Worm (Caenorhabditis elegans) whole organism, early embryonic: Measurements from ENCODE around the gene F11A5.15.

Experiments
- B0310.2 ChIP-seq: sonication (generic microtip); optimal IDR thresholded peaks from 2 replicates; lab custom pipeline; 2016; ENCODE audit warnings: mild to moderate bottlenecking, missing genetic modification characterization, missing compliant biosample characterization
- F13C5.2 ChIP-seq: sonication (generic microtip); optimal IDR thresholded peaks from 2 replicates; lab custom pipeline; 2017; ENCODE audit warnings: mild to moderate bottlenecking, missing genetic modification characterization, inconsistent platforms, missing compliant biosample characterization
- aly-1 ChIP-seq: sonication (generic microtip); optimal IDR thresholded peaks from 2 replicates; lab custom pipeline; 2016; ENCODE audit warnings: missing genetic modification characterization, missing compliant biosample characterization
- ama-1 ChIP-seq: fragments of 150-350 bp; optimal IDR thresholded peaks from 2 replicates; lab custom pipeline; 2014
- ceh-13 ChIP-seq: fragments of 200-800 bp; sonication (Bioruptor generic); optimal IDR thresholded peaks from 2 replicates; lab custom pipeline; 2018; ENCODE audit warnings: mild to moderate bottlenecking, missing genetic modification characterization, missing compliant biosample characterization
- ceh-36 ChIP-seq: sonication (generic microtip); optimal IDR thresholded peaks from 2 replicates; lab custom pipeline; 2016; ENCODE audit warnings: missing genetic modification characterization, inconsistent platforms, missing compliant biosample characterization
- ets-7 ChIP-seq: sonication (generic microtip); optimal IDR thresholded peaks from 2 replicates; lab custom pipeline; 2016; ENCODE audit warnings: missing genotype, missing genetic modification characterization, missing compliant biosample characterization
- flt-1 ChIP-seq: fragments of 200-800 bp; sonication (Bioruptor generic); IDR thresholded peaks from 2 replicates; pipeline ENCODE4 v1.3.6; 2022; ENCODE audit warnings: missing genetic modification characterization, missing compliant biosample characterization
- hmbx-1 ChIP-seq: sonication (generic microtip); optimal IDR thresholded peaks from 2 replicates; lab custom pipeline; 2016; ENCODE audit warnings: mild to moderate bottlenecking, missing genetic modification characterization, missing compliant biosample characterization
- hmg-4 ChIP-seq: fragments of 200-800 bp; sonication (Bioruptor generic); optimal IDR thresholded peaks from 2 replicates; lab custom pipeline; 2018; ENCODE audit warnings: mild to moderate bottlenecking, missing genetic modification characterization, missing compliant biosample characterization
- hnd-1 ChIP-seq: sonication (generic microtip); optimal IDR thresholded peaks from 2 replicates; lab custom pipeline; 2016; ENCODE audit warnings: missing genetic modification characterization, missing compliant biosample characterization
- pes-1 ChIP-seq: fragments of 200-800 bp; sonication (Bioruptor generic); IDR thresholded peaks from 2 replicates; pipeline ENCODE4 v1.3.6; 2022; ENCODE audit warnings: missing genetic modification reagents, missing genetic modification characterization, missing compliant biosample characterization
- scrt-1 ChIP-seq: fragments of 200-800 bp; sonication (Bioruptor generic); IDR thresholded peaks from 2 replicates; pipeline ENCODE4 v1.3.6; 2022; ENCODE audit warnings: missing genetic modification characterization, missing compliant biosample characterization
- sea-1 ChIP-seq: fragments of 200-800 bp; sonication (Bioruptor generic); conservative IDR thresholded peaks from 2 replicates; pipeline ENCODE4 v1.3.6; 2022; ENCODE audit warnings: missing genetic modification characterization, missing compliant biosample characterization
- tbx-11 ChIP-seq: fragments of 200-800 bp; sonication (Bioruptor generic); IDR thresholded peaks from 2 replicates; pipeline ENCODE4 v1.3.6; 2022; ENCODE audit warnings: missing genetic modification characterization, missing compliant biosample characterization
- tbx-37 ChIP-seq: fragments of 200-800 bp; sonication (Bioruptor generic); conservative IDR thresholded peaks from 2 replicates; pipeline ENCODE4 v1.3.6; 2022; ENCODE audit warnings: missing genetic modification reagents, missing genetic modification characterization, missing compliant biosample characterization
- tra-4 ChIP-seq: sonication (generic microtip); optimal IDR thresholded peaks from 2 replicates; lab custom pipeline; 2017; ENCODE audit warnings: missing genetic modification characterization, missing compliant biosample characterization

Gene F11A5.15

DNA sequence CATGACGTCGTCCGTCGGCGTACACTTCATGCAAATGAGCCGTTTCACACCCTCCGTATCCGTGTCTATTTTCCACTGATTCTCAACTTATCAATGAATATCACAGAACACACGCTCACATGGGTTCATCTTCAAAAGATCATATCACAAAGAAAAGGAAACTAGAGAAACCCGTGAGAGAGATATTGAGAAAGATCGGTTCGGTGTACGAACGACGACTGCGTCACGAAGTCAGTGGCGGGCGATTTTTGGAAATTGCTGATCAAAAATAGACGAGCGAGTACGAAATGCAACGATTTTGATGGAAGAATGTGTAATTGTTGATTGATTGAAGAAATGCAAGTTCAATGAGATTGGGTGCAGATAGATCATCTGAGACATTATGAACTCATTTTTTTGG, 5.1 kb downstream of the F11A5.15 start:
- no peak for TF ChIP-seq aly-1 (tag; lab: Kevin White, UChicago)
- TF ChIP-seq pes-1 (GFP tag; lab: Robert Waterston, UW): no peak
- TF ChIP-seq hmg-4 (GFP tag; lab: Kevin White, UChicago): no peak
- TF ChIP-seq sea-1 (GFP tag; lab: Robert Waterston, UW): no peak
- no peak for TF ChIP-seq tbx-11
- no peak for TF ChIP-seq tra-4
- no peak for TF ChIP-seq ama-1 (lab: Kevin White, UChicago)
- TF ChIP-seq hnd-1: no peak
- TF ChIP-seq ceh-13 (GFP tag; lab: Kevin White, UChicago): no peak

DNA sequence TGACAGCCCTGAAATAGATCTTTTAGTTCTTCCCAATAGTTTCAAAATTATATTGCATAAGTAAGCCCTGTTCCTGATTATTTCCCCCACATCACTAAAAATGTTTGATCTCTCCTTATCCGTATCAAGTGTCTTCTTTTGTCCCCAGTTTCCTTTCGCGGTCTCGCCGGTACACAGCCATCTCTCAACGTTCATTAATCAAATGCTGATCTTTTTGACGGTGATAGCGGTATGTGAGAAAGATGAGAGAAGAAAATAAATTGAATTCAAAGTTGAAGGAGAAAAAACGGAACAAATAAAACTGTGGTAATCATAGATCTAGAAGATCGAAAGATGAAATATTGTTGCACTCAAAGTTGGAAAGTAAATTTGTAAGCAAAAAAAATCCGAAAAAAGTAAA, 6.7 kb downstream of the F11A5.15 start:
- TF ChIP-seq ceh-13 (GFP tag; lab: Kevin White, UChicago) (no peak), ets-7 (tag; lab: Kevin White, UChicago) (no peak), ceh-36 (tag; lab: Kevin White, UChicago) (no peak), tbx-11 (no peak), aly-1 (tag; lab: Kevin White, UChicago) (no peak), tbx-37 (GFP tag; lab: Robert Waterston, UW) (no peak), tra-4 (no peak), B0310.2 (tag; lab: Kevin White, UChicago) (no peak), hmg-4 (GFP tag; lab: Kevin White, UChicago) (no peak), F13C5.2 (tag; lab: Kevin White, UChicago) (no peak), pes-1 (GFP tag; lab: Robert Waterston, UW) (no peak), sea-1 (GFP tag; lab: Robert Waterston, UW) (no peak), hmbx-1 (no peak), hnd-1 (no peak)

DNA sequence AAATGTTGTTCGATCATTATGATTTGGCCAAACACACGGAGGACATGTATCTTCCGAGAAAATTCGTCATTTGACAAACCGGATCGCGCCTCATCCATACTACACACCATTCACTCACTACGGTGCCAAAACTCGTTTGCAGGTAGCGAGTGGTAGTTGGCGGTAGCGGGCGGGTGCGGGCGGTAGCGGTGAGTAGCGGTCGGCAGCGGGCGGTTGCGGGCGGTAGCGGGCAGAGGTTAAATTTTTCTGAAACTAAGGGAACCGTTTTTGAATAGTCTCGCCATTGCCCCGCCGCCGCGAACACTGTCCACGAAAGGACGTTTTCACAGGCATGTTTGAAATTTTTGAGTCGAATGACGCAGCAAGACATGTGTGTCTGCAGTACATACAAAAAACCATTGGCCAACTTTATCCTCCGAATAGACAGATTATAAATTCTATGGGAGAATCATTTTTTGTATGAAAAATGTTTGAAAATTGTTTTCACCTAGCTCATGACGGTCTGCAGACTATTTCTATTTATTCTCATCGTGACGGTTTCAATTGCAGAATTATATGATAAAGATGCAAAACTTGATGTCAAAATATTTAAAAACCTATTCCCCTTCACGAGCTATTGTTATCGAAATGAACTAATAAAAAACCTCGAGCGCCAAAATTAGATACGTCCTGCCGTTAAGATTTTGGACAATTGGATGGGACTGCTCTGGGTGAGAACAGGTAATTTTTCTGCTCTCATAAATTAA, 8.0 kb downstream of the F11A5.15 start, which contains the start of gene F11A5.16:
TSS of gene F11A5.16 (plus strand) at position 696 of the 746 bp plus-strand sequence.
- TF ChIP-seq F13C5.2 (tag; lab: Kevin White, UChicago): no peak
- no peak for TF ChIP-seq B0310.2 (tag; lab: Kevin White, UChicago)
- TF ChIP-seq sea-1 (GFP tag; lab: Robert Waterston, UW): no peak
- TF ChIP-seq ceh-13 (GFP tag; lab: Kevin White, UChicago): no peak
- TF ChIP-seq hmg-4 (GFP tag; lab: Kevin White, UChicago): no peak
- TF ChIP-seq ets-7 (tag; lab: Kevin White, UChicago): no peak
- no peak for TF ChIP-seq tbx-11

DNA sequence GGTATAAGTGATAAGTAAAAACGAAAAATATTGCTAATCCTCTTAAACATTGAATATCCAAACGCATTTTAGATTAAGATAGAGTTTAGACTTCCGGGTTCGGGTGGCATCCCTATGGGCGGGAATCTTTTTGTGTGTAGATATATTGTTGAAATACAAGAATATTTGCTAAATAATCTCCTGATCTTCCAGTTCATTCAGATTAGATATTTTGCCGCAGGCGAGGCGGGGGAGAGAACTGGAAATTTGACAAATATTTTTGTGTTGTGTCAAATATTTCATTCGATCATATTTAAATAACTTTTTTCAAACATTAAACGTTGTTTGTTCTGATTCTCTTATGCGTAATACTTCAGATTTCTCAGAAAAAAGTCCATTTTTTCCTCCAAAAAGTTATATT, 8.6 kb downstream of the F11A5.15 start, which contains the start of gene oac-15:
TSS of gene oac-15 (minus strand) at position 101 of the 400 bp plus-strand sequence.
- no peak for TF ChIP-seq tra-4
- TF ChIP-seq ama-1 (lab: Kevin White, UChicago): no peak
- no peak for TF ChIP-seq pes-1 (GFP tag; lab: Robert Waterston, UW)
- TF ChIP-seq tbx-37 (GFP tag; lab: Robert Waterston, UW): no peak
- TF ChIP-seq scrt-1 (GFP tag; lab: Robert Waterston, UW): no peak
- TF ChIP-seq tbx-11: no peak
- no peak for TF ChIP-seq aly-1 (tag; lab: Kevin White, UChicago)
- no peak for TF ChIP-seq ceh-13 (GFP tag; lab: Kevin White, UChicago)
- TF ChIP-seq F13C5.2 (tag; lab: Kevin White, UChicago): no peak
- TF ChIP-seq ceh-36 (tag; lab: Kevin White, UChicago): no peak

DNA sequence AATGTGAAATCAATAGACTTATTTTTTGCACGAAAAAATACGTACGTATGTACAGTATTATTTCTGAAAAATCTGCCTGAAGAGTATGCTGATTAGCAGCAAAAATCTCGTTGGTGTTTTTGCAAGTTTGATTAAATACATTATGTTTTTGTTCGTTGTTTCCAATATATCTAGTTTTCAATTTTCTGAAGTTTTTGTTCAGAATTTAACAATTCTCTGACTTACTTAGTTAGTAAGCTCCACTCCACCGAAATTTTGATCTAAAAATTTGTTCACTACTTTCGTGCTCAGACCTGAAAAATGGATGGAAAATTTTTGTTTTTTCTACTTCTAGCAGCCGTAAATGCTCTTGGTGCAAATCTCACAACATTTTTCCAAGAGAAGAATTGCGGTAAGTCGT, 13.5 kb downstream of the F11A5.15 start, which contains the start of gene irld-26:
TSS of gene irld-26 (plus strand) at position 301 of the 400 bp plus-strand sequence.
- TF ChIP-seq aly-1 (tag; lab: Kevin White, UChicago) (no peak), F13C5.2 (tag; lab: Kevin White, UChicago) (no peak), ceh-36 (tag; lab: Kevin White, UChicago) (no peak), scrt-1 (GFP tag; lab: Robert Waterston, UW) (no peak), B0310.2 (tag; lab: Kevin White, UChicago) (no peak), tbx-11 (no peak), tbx-37 (GFP tag; lab: Robert Waterston, UW) (no peak)

DNA sequence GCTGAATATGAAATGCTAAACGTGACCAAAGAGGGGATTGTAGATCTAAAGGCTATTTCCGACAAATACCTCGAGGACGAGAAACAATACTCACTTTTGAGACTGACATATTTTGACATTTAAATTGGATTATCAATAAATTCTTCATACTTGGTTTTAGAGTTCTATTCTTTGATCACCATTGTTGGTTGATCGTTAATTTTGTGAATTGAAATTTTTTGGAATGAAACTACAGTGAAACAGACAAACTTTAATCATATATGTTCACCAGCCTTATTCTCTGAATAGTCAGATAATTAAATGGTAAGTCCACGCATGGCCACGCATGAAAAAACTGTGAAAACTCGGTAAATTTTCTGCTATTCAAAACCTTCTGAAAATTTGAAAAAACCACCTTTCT, 15.8 kb downstream of the F11A5.15 start, which contains the start of gene F11A5.18:
TSS of gene F11A5.18 (plus strand) at position 301 of the 400 bp plus-strand sequence.
- no peak for TF ChIP-seq scrt-1 (GFP tag; lab: Robert Waterston, UW)
- no peak for TF ChIP-seq sea-1 (GFP tag; lab: Robert Waterston, UW)
- TF ChIP-seq aly-1 (tag; lab: Kevin White, UChicago): no peak
- no peak for TF ChIP-seq flt-1 (GFP tag; lab: Robert Waterston, UW)
- TF ChIP-seq ceh-36 (tag; lab: Kevin White, UChicago): no peak
- TF ChIP-seq hmbx-1: no peak
- TF ChIP-seq pes-1 (GFP tag; lab: Robert Waterston, UW): no peak
- no peak for TF ChIP-seq ama-1 (lab: Kevin White, UChicago)
- TF ChIP-seq hmg-4 (GFP tag; lab: Kevin White, UChicago): no peak
- TF ChIP-seq hnd-1: no peak
- no peak for TF ChIP-seq ceh-13 (GFP tag; lab: Kevin White, UChicago)
- no peak for TF ChIP-seq B0310.2 (tag; lab: Kevin White, UChicago)
- TF ChIP-seq tbx-11: no peak
- TF ChIP-seq tra-4: no peak
- no peak for TF ChIP-seq tbx-37 (GFP tag; lab: Robert Waterston, UW)
- no peak for TF ChIP-seq ets-7 (tag; lab: Kevin White, UChicago)

DNA sequence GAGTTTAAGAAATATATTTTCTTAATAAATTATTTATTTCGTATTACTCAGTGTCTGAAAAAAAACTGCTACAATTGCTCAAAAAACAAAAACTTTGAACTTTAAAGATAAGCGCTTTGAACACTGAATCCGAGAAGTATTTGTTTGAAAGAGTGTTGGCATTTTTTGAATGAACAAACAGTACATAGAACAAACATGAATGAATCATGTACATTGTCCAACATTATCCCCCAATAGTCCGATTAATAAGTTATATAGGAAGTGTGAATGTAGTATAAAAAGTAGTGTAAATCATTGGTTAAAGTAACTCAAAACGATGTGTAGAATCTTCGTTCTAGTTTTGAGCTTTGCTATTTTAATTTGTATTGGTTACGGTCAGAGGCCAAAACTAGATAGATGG, 16.7 kb downstream of the F11A5.15 start, which contains the start of gene F11A5.17:
TSS of gene F11A5.17 (plus strand) at position 301 of the 400 bp plus-strand sequence.
- TF ChIP-seq pes-1 (GFP tag; lab: Robert Waterston, UW): no peak
- TF ChIP-seq tra-4: no peak
- no peak for TF ChIP-seq ets-7 (tag; lab: Kevin White, UChicago)
- TF ChIP-seq sea-1 (GFP tag; lab: Robert Waterston, UW): no peak
- TF ChIP-seq tbx-37 (GFP tag; lab: Robert Waterston, UW): no peak
- TF ChIP-seq ama-1 (lab: Kevin White, UChicago): no peak
- TF ChIP-seq flt-1 (GFP tag; lab: Robert Waterston, UW): no peak
- no peak for TF ChIP-seq scrt-1 (GFP tag; lab: Robert Waterston, UW)
- TF ChIP-seq hmg-4 (GFP tag; lab: Kevin White, UChicago): no peak
- TF ChIP-seq B0310.2 (tag; lab: Kevin White, UChicago): no peak
- TF ChIP-seq ceh-13 (GFP tag; lab: Kevin White, UChicago): no peak
